Fruit fly (Drosophila melanogaster): ENCODE measurements around the gene ome.

The ome gene

DNA sequence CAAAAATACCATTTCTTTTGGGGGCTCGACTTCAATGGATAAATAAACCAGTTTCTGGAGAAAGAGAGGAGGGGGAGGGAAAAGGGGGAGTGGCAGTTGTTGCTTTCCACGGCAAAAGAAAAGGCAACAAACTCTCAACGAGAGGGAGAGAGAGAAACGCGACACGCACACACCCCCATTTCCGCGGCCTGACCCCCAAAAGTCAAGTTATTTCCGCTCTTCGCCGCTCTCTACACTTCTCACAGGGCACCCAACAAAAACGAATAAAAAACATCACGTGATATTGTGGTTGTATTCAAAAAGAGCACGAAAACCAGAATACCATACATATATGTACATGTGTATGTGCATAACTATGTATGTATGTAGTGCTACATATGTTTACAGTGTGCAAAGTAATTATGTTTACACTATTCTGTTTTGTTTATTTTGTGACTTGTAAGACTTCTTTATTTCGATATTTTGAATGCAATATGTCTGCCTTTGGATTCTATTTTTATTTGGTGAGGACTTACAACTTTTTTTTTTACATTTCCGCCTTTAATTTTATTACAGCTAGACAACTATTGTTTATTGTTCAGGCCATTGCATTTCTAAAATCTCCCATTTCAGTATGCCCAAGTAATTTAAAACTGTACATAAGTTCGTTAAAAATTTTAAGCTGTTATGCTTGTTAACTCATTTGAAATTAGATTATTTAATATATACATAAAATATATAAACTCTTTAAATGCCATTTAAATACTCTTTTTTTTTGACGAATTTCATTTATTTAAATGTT lies 108.6 kb downstream of the ome start (continued):
- TF ChIP-seq esg (GFP tag; conservative IDR thresholded peaks at IDR 0.05) (no peak; the same call in 1 of the 2 replicates), ems (GFP tag; optimal IDR thresholded peaks at IDR 0.05) (no peak), Mad (GFP tag; optimal IDR thresholded peaks at IDR 0.05) (no peak), CG7372 (GFP tag; IDR thresholded peaks at IDR 0.05) (0 out of 2 replicates have a peak, but pooled peaks have one; percentile 23), amos (GFP tag; IDR thresholded peaks at IDR 0.05; ENCODE audit: partially characterized antibody) (peak; percentile 9; the same call in 1 of the 2 replicates), row (GFP tag; IDR thresholded peaks at IDR 0.05) (peak; percentile 84), CG34422 (GFP tag; IDR thresholded peaks at IDR 0.05) (peak; percentile 23; the same call in 2 of the 3 replicates), HmgZ (tag; optimal IDR thresholded peaks at IDR 0.05) (peak; percentile 50), CG9215 (GFP tag; IDR thresholded peaks at IDR 0.05) (no peak), CG3838 (GFP tag; optimal IDR thresholded peaks at IDR 0.05) (no peak), Elba2 (GFP tag; optimal IDR thresholded peaks at IDR 0.05) (no peak), CG7987 (GFP tag; optimal IDR thresholded peaks at IDR 0.05) (peak; percentile 98), crp (GFP tag; optimal IDR thresholded peaks at IDR 0.05) (peak in 1 of 2 experiments; percentile 67), CoRest (tag; optimal IDR thresholded peaks at IDR 0.05) (peak; percentile 87), p53 (GFP tag; optimal IDR thresholded peaks at IDR 0.05) (no peak), CG2875 (GFP tag; optimal IDR thresholded peaks at IDR 0.05) (peak; percentile 49), Nf-YC (tag; optimal IDR thresholded peaks at IDR 0.05) (peak; percentile 55), wek (GFP tag; optimal IDR thresholded peaks at IDR 0.05) (peak; percentile 79), ATbp (GFP tag; optimal IDR thresholded peaks at IDR 0.05) (peak; percentile 47), CG12942 (GFP tag; optimal IDR thresholded peaks at IDR 0.05) (peak; percentile 7), Neu2 (GFP tag; optimal IDR thresholded peaks at IDR 0.05; ENCODE audit: borderline replicate concordance) (no peak), CG13287 (GFP tag; IDR thresholded peaks at IDR 0.05; ENCODE audit: partially characterized antibody) (peak; percentile 47; the same call in 1 of the 2 replicates), CHES-1-like (GFP tag; optimal IDR thresholded peaks at IDR 0.05) (peak; percentile 16), pan (optimal IDR thresholded peaks at IDR 0.05) (no peak), pan (GFP tag; optimal IDR thresholded peaks at IDR 0.05 in 1 of 2, IDR thresholded peaks at IDR 0.05 in 1 of 2) (peak in 1 of 2 experiments; percentile 42), HLHmδ (GFP tag; optimal IDR thresholded peaks at IDR 0.05) (peak; percentile 46), sna (GFP tag; IDR thresholded peaks at IDR 0.05; ENCODE audit: partially characterized antibody) (peak; percentile 51; the same call in 1 of the 2 replicates), CG7357 (GFP tag; IDR thresholded peaks at IDR 0.05) (peak; percentile 45; the same call in 1 of the 3 replicates), CG18262 (tag; optimal IDR thresholded peaks at IDR 0.05) (peak; percentile 93), HLH4C (GFP tag; IDR thresholded peaks at IDR 0.05; ENCODE audit: partially characterized antibody) (no peak), gt (GFP tag; IDR thresholded peaks at IDR 0.05) (no peak), Hey (tag; optimal IDR thresholded peaks at IDR 0.05) (peak; percentile 44), Dll (GFP tag; IDR thresholded peaks at IDR 0.05; ENCODE audit: partially characterized antibody) (0 out of 4 replicates have a peak, but pooled peaks have one; percentile 52), CG12391 (tag; optimal IDR thresholded peaks at IDR 0.05) (peak; percentile 73), corto (GFP tag; optimal IDR thresholded peaks at IDR 0.05) (peak; percentile 9), nom (GFP tag; optimal IDR thresholded peaks at IDR 0.05) (peak; percentile 96), pum (GFP tag; optimal IDR thresholded peaks at IDR 0.05) (peak; percentile 46), disco-r (GFP tag; optimal IDR thresholded peaks at IDR 0.05) (peak; percentile 36), CG4820 (GFP tag; optimal IDR thresholded peaks at IDR 0.05) (peak; percentile 61), slou (GFP tag; optimal IDR thresholded peaks at IDR 0.05) (peak; percentile 23), CG3407 (GFP tag; optimal IDR thresholded peaks at IDR 0.05) (peak; percentile 12), caup (GFP tag; optimal IDR thresholded peaks at IDR 0.05; ENCODE audit: severe bottlenecking) (peak; percentile 29), CG11247 (GFP tag; IDR thresholded peaks at IDR 0.05) (peak; percentile 32), Dp (GFP tag; optimal IDR thresholded peaks at IDR 0.05) (no peak), CG2116 (GFP tag; optimal IDR thresholded peaks at IDR 0.05) (peak; percentile 12), CG6654 (GFP tag; optimal IDR thresholded peaks at IDR 0.05) (peak; percentile 60), schlank (tag; optimal IDR thresholded peaks at IDR 0.05) (peak; percentile 8)

Measured in whole organism, embryonic.